Worm (Caenorhabditis elegans) whole organism, L1 larva: ENCODE data around the gene acs-18.

ENCODE experiments used
- ceh-82 ChIP-seq, 3 experiments: fragments of 150-350 bp in 1 of 3; sonication (generic microtip) in 2 of 3; optimal IDR thresholded peaks; 2 replicates each; lab custom pipeline; 2014 to 2017; ENCODE audit warnings: missing biosample characterization in 3 of 3, missing genetic modification characterization in 3 of 3
- elt-3 ChIP-seq, 6 experiments: fragments of 150-350 bp in 1 of 6; sonication (generic microtip); optimal IDR thresholded peaks; 2 replicates each; lab custom pipeline; 2017 to 2018; ENCODE audit warnings: missing biosample characterization in 6 of 6, missing genetic modification characterization in 6 of 6, inconsistent platforms in 1 of 6
- nhr-237 ChIP-seq: fragments of 150-350 bp; optimal IDR thresholded peaks from 2 replicates; lab custom pipeline; 2014; ENCODE audit warnings: missing biosample characterization, missing genetic modification characterization
- nhr-84 ChIP-seq: sonication (generic microtip); optimal IDR thresholded peaks from 2 replicates; lab custom pipeline; 2017; ENCODE audit warnings: missing biosample characterization, missing genetic modification characterization
- nhr-90 ChIP-seq: sonication (generic microtip); optimal IDR thresholded peaks from 2 replicates; lab custom pipeline; 2016; ENCODE audit warnings: mild to moderate bottlenecking, missing genetic modification characterization, missing compliant biosample characterization; ENCODE audit not compliant: poor library complexity
- skn-1 ChIP-seq: fragments of 150-350 bp; optimal IDR thresholded peaks from 2 replicates; lab custom pipeline; 2014; ENCODE audit warnings: missing biosample characterization, missing genetic modification characterization

DNA sequence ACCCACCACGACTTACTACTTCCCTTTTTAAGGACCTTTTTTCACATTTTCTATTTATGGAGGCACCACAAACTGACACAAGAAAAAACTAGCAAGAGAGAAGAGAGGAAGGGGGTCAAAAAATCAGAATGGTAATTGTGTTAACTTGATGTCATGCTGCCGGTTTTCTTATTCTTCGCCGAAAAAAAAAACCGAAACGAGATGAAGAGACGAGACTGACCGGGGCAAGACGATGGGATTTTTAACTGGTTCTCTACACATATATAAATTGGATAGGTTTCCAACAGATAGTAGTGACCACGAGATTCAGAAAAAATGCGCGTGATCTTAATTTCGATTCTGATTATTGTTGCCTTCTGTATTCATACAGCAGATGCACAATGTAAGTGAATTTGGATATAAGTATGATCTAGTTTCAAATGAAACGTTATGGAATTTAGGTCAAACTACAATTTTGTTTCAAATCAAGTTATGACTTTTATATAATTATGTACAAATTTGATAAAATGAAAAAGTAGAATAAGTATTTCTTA, 39.6 kb downstream of the acs-18 start, which contains the start of gene Y43C5A.3:
- no peak for TF ChIP-seq ceh-82 (tag; optimal IDR thresholded peaks at IDR 0.05; lab: Kevin White, UChicago)
- no peak for TF ChIP-seq skn-1
- no peak for TF ChIP-seq nhr-237 (tag; lab: Kevin White, UChicago)
- peak in 1 of 6 experiments; percentile 67 for TF ChIP-seq elt-3 (tag; optimal IDR thresholded peaks at IDR 0.05; lab: Kevin White, UChicago)
- TF ChIP-seq nhr-84, result no peak
- TF ChIP-seq nhr-90 (tag; lab: Kevin White, UChicago), result no peak
